1 fruit fly cellular context compared by ENCODE assay signal in the genomic region with DNA sequence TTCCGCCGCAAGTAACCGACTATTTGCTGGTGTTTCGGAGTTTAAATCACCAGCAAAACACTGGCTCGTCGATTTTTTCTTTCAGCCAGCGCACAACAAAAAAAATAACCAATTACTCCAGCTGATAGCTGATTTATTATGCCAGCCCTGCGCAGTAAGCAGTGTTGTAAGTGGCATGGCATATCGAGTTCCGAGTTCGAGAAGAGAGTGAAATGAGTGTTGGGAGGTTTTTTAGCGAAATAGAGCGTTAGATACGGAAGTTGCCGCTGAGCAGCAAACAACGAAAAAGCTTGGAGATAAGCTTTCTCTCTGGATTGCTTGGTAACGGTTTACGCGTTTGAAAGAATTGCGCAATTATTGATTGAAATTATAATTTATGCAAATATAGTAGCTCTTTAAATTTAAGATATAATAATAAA.
TF ChIP-seq lines count a peak whose summit lies in the region.

TSS of gene CG7565 (minus strand) at position 137 of the 419 bp plus-strand sequence.

TF ChIP-seq in whole organism, embryonic, 481 proteins besides CTCF, POLR2A, EP300 and RAD21 (continued from another document and continues in another):
- TF ChIP-seq ind (GFP tag; optimal IDR thresholded peaks at IDR 0.05; lab: Kevin White, UChicago) (peak; percentile 44), Optix (GFP tag; IDR thresholded peaks at IDR 0.05; lab: Robert Waterston, UW) (no peak), dysf (GFP tag; IDR thresholded peaks at IDR 0.05; lab: Robert Waterston, UW) (no peak), cas (GFP tag; IDR thresholded peaks at IDR 0.05; lab: Robert Waterston, UW) (no peak), tin (GFP tag; optimal IDR thresholded peaks at IDR 0.05; lab: Kevin White, UChicago) (peak; percentile 38), Chrac-16 (GFP tag; optimal IDR thresholded peaks at IDR 0.05; lab: Kevin White, UChicago) (no peak), CG7271 (tag; optimal IDR thresholded peaks at IDR 0.05; lab: Kevin White, UChicago) (no peak), Side (GFP tag; optimal IDR thresholded peaks at IDR 0.05; lab: Kevin White, UChicago) (peak; percentile 51), NfI (GFP tag; optimal IDR thresholded peaks at IDR 0.05; lab: Kevin White, UChicago) (peak; percentile 65), z (GFP tag; IDR thresholded peaks at IDR 0.05; lab: Robert Waterston, UW) (no peak), sqz (GFP tag; optimal IDR thresholded peaks at IDR 0.05; lab: Kevin White, UChicago) (peak; percentile 77), emc (GFP tag; optimal IDR thresholded peaks at IDR 0.05; lab: Kevin White, UChicago) (no peak), Neu2 (GFP tag; optimal IDR thresholded peaks at IDR 0.05; lab: Kevin White, UChicago; ENCODE audit: borderline replicate concordance) (no peak), cad (GFP tag; optimal IDR thresholded peaks at IDR 0.05; lab: Kevin White, UChicago) (no peak), her (GFP tag; optimal IDR thresholded peaks at IDR 0.05; lab: Kevin White, UChicago) (peak; percentile 77), CG13624 (GFP tag; optimal IDR thresholded peaks at IDR 0.05; lab: Kevin White, UChicago) (peak; percentile 62), CG8359 (GFP tag; optimal IDR thresholded peaks at IDR 0.05; lab: Kevin White, UChicago; ENCODE audit: borderline replicate concordance) (no peak), CG11504 (tag; optimal IDR thresholded peaks at IDR 0.05; lab: Kevin White, UChicago) (no peak), fd3F (GFP tag; optimal IDR thresholded peaks at IDR 0.05; lab: Kevin White, UChicago) (no peak), unpg (GFP tag; optimal IDR thresholded peaks at IDR 0.05; lab: Kevin White, UChicago) (peak; percentile 24), kni (GFP tag; optimal IDR thresholded peaks at IDR 0.05; lab: Kevin White, UChicago) (peak; percentile 42), nerfin-1 (tag; optimal IDR thresholded peaks at IDR 0.05; lab: Kevin White, UChicago) (peak; percentile 13), nau (GFP tag; optimal IDR thresholded peaks at IDR 0.05; lab: Kevin White, UChicago) (peak; percentile 49), hb (GFP tag; IDR thresholded peaks at IDR 0.05; lab: Robert Waterston, UW; ENCODE audit: partially characterized antibody) (no peak), gce (GFP tag; IDR thresholded peaks at IDR 0.05; lab: Robert Waterston, UW) (no peak), Fer2 (tag; optimal IDR thresholded peaks at IDR 0.05; lab: Kevin White, UChicago) (no peak), CG10565 (GFP tag; optimal IDR thresholded peaks at IDR 0.05; lab: Kevin White, UChicago) (no peak), CG10209 (GFP tag; optimal IDR thresholded peaks at IDR 0.05; lab: Kevin White, UChicago) (peak; percentile 49), CG4854 (GFP tag; optimal IDR thresholded peaks at IDR 0.05; lab: Kevin White, UChicago) (peak; percentile 0), CG1233 (GFP tag; optimal IDR thresholded peaks at IDR 0.05; lab: Kevin White, UChicago) (peak; percentile 12), Hr51 (GFP tag; optimal IDR thresholded peaks at IDR 0.05; lab: Kevin White, UChicago) (peak; percentile 41 to 42), dati (GFP tag; IDR thresholded peaks at IDR 0.05; lab: Robert Waterston, UW) (no peak), MBD-R2 (GFP tag; IDR thresholded peaks at IDR 0.05; lab: Robert Waterston, UW) (peak; percentile 74), D19B (GFP tag; optimal IDR thresholded peaks at IDR 0.05; lab: Kevin White, UChicago) (peak; percentile 5), Camta (GFP tag; optimal IDR thresholded peaks at IDR 0.05; lab: Kevin White, UChicago) (peak; percentile 18), lab (GFP tag; optimal IDR thresholded peaks at IDR 0.05; lab: Kevin White, UChicago) (peak; percentile 84), inv (GFP tag; IDR thresholded peaks at IDR 0.05; lab: Robert Waterston, UW; ENCODE audit: partially characterized antibody) (no peak), CG7372 (GFP tag; IDR thresholded peaks at IDR 0.05; lab: Robert Waterston, UW) (no peak), Aef1 (GFP tag; IDR thresholded peaks at IDR 0.05; lab: Robert Waterston, UW) (no peak), CG13123 (GFP tag; optimal IDR thresholded peaks at IDR 0.05; lab: Kevin White, UChicago) (no peak), CG17359 (tag; optimal IDR thresholded peaks at IDR 0.05; lab: Kevin White, UChicago) (peak; percentile 38), Hmx (GFP tag; optimal IDR thresholded peaks at IDR 0.05; lab: Kevin White, UChicago) (no peak), yki (optimal IDR thresholded peaks at IDR 0.05; lab: Kevin White, UChicago) (no peak), CG31441 (GFP tag; IDR thresholded peaks at IDR 0.05; lab: Robert Waterston, UW) (no peak; the same call in 1 of the 2 replicates), sna (GFP tag; IDR thresholded peaks at IDR 0.05; lab: Robert Waterston, UW; ENCODE audit: partially characterized antibody) (peak; percentile 71; the same call in 1 of the 2 replicates), CG7786 (GFP tag; optimal IDR thresholded peaks at IDR 0.05; lab: Kevin White, UChicago) (peak; percentile 33), tap (tag; optimal IDR thresholded peaks at IDR 0.05; lab: Kevin White, UChicago) (peak; percentile 3), Ets97D (GFP tag; optimal IDR thresholded peaks at IDR 0.05; lab: Kevin White, UChicago) (peak; percentile 81), gcm (GFP tag; optimal IDR thresholded peaks at IDR 0.05; lab: Kevin White, UChicago) (no peak), CG3847 (GFP tag; IDR thresholded peaks at IDR 0.05; lab: Robert Waterston, UW) (peak; percentile 49), Dip3 (GFP tag; optimal IDR thresholded peaks at IDR 0.05; lab: Kevin White, UChicago) (peak; percentile 51), Hmr (GFP tag; optimal IDR thresholded peaks at IDR 0.05; lab: Kevin White, UChicago) (peak; percentile 67), esg (GFP tag; conservative IDR thresholded peaks at IDR 0.05; lab: Robert Waterston, UW) (no peak), jigr1 (GFP tag; IDR thresholded peaks at IDR 0.05; lab: Robert Waterston, UW) (no peak), onecut (GFP tag; IDR thresholded peaks at IDR 0.05; lab: Robert Waterston, UW) (peak; percentile 87), sens-2 (GFP tag; IDR thresholded peaks at IDR 0.05; lab: Robert Waterston, UW) (no peak), stwl (tag; optimal IDR thresholded peaks at IDR 0.05; lab: Kevin White, UChicago) (peak; percentile 99), Atf-2 (GFP tag; optimal IDR thresholded peaks at IDR 0.05; lab: Kevin White, UChicago) (no peak), CG6683 (GFP tag; optimal IDR thresholded peaks at IDR 0.05; lab: Kevin White, UChicago) (peak; percentile 14), B-H1 (GFP tag; IDR thresholded peaks at IDR 0.05; lab: Robert Waterston, UW) (no peak), Pdp1 (GFP tag; optimal IDR thresholded peaks at IDR 0.05; lab: Kevin White, UChicago) (peak in 1 of 2 experiments; percentile 88), bigmax (GFP tag; optimal IDR thresholded peaks at IDR 0.05; lab: Kevin White, UChicago) (peak; percentile 60), TFAM (GFP tag; optimal IDR thresholded peaks at IDR 0.05; lab: Kevin White, UChicago) (no peak), psq (GFP tag; optimal IDR thresholded peaks at IDR 0.05; lab: Kevin White, UChicago) (no peak), Oaz (GFP tag; IDR thresholded peaks at IDR 0.05; lab: Robert Waterston, UW) (no peak), Sox100B (GFP tag; optimal IDR thresholded peaks at IDR 0.05; lab: Kevin White, UChicago) (no peak), CG12391 (tag; optimal IDR thresholded peaks at IDR 0.05; lab: Kevin White, UChicago) (peak; percentile 23), CG10462 (GFP tag; optimal IDR thresholded peaks at IDR 0.05; lab: Kevin White, UChicago) (peak; percentile 43), MESR4 (GFP tag; optimal IDR thresholded peaks at IDR 0.05; lab: Kevin White, UChicago) (peak; percentile 76), hkb (optimal IDR thresholded peaks at IDR 0.05; lab: Kevin White, UChicago) (no peak), hkb (GFP tag; IDR thresholded peaks at IDR 0.05; lab: Robert Waterston, UW) (peak; percentile 30; the same call in 1 of the 2 replicates), CG13296 (GFP tag; optimal IDR thresholded peaks at IDR 0.05; lab: Kevin White, UChicago) (peak; percentile 56), CG2875 (GFP tag; optimal IDR thresholded peaks at IDR 0.05; lab: Kevin White, UChicago) (peak; percentile 5), CG1832 (GFP tag; optimal IDR thresholded peaks at IDR 0.05; lab: Kevin White, UChicago) (no peak), p53 (GFP tag; optimal IDR thresholded peaks at IDR 0.05; lab: Kevin White, UChicago) (no peak), CG32772 (GFP tag; IDR thresholded peaks at IDR 0.05; lab: Robert Waterston, UW) (no peak), maf-S (GFP tag; optimal IDR thresholded peaks at IDR 0.05; lab: Kevin White, UChicago) (peak; percentile 42), slbo (GFP tag; IDR thresholded peaks at IDR 0.05; lab: Robert Waterston, UW) (peak; percentile 6; the same call in 1 of the 2 replicates), CG3995 (GFP tag; optimal IDR thresholded peaks at IDR 0.05; lab: Kevin White, UChicago) (peak; percentile 19), Mad (GFP tag; optimal IDR thresholded peaks at IDR 0.05; lab: Kevin White, UChicago) (no peak), abd-A (tag; optimal IDR thresholded peaks at IDR 0.05; lab: Kevin White, UChicago) (peak; percentile 75), kah (GFP tag; optimal IDR thresholded peaks at IDR 0.05; lab: Kevin White, UChicago) (peak; percentile 9), Bteb2 (GFP tag; optimal IDR thresholded peaks at IDR 0.05; lab: Kevin White, UChicago) (peak; percentile 53), ranshi (GFP tag; IDR thresholded peaks at IDR 0.05; lab: Robert Waterston, UW) (no peak), Ada2b (GFP tag; IDR thresholded peaks at IDR 0.05; lab: Robert Waterston, UW) (no peak), org-1 (GFP tag; optimal IDR thresholded peaks at IDR 0.05; lab: Kevin White, UChicago) (peak; percentile 26), BtbVII (GFP tag; optimal IDR thresholded peaks at IDR 0.05; lab: Kevin White, UChicago) (no peak), sd (tag; optimal IDR thresholded peaks at IDR 0.05; lab: Kevin White, UChicago) (peak; percentile 18), Lim3 (GFP tag; IDR thresholded peaks at IDR 0.05; lab: Robert Waterston, UW) (no peak), E2f2 (GFP tag; IDR thresholded peaks at IDR 0.05; lab: Robert Waterston, UW) (peak; percentile 38; the same call in 1 of the 2 replicates), sr (GFP tag; IDR thresholded peaks at IDR 0.05; lab: Robert Waterston, UW) (no peak), vnd (GFP tag; IDR thresholded peaks at IDR 0.05; lab: Robert Waterston, UW; ENCODE audit: partially characterized antibody) (no peak), CG16813 (GFP tag; IDR thresholded peaks at IDR 0.05; lab: Robert Waterston, UW; ENCODE audit: partially characterized antibody) (0 out of 3 replicates have a peak, but pooled peaks have one; percentile 13), Dbx (GFP tag; IDR thresholded peaks at IDR 0.05; lab: Robert Waterston, UW) (peak; percentile 45; the same call in 1 of the 3 replicates), Meics (GFP tag; optimal IDR thresholded peaks at IDR 0.05; lab: Kevin White, UChicago) (peak; percentile 59), Adf1 (GFP tag; IDR thresholded peaks at IDR 0.05; lab: Robert Waterston, UW) (peak; percentile 42; the same call in 1 of the 2 replicates), unc-4 (GFP tag; IDR thresholded peaks at IDR 0.05; lab: Robert Waterston, UW; ENCODE audit: partially characterized antibody) (peak; percentile 48; the same call in 1 of the 2 replicates), ERR (GFP tag; optimal IDR thresholded peaks at IDR 0.05; lab: Kevin White, UChicago) (no peak), vfl (GFP tag; optimal IDR thresholded peaks at IDR 0.05; lab: Kevin White, UChicago) (peak; percentile 50), CG7745 (tag; optimal IDR thresholded peaks at IDR 0.05; lab: Kevin White, UChicago) (no peak), mirr (GFP tag; optimal IDR thresholded peaks at IDR 0.05; lab: Kevin White, UChicago) (peak; percentile 80), Usf (GFP tag; optimal IDR thresholded peaks at IDR 0.05; lab: Kevin White, UChicago) (no peak), CG2712 (tag; optimal IDR thresholded peaks at IDR 0.05; lab: Kevin White, UChicago) (peak; percentile 12), Ssrp (tag; optimal IDR thresholded peaks at IDR 0.05; lab: Kevin White, UChicago) (no peak), lilli (GFP tag; optimal IDR thresholded peaks at IDR 0.05; lab: Kevin White, UChicago) (peak; percentile 60), disco-r (GFP tag; optimal IDR thresholded peaks at IDR 0.05; lab: Kevin White, UChicago) (no peak), CG15011 (GFP tag; optimal IDR thresholded peaks at IDR 0.05; lab: Kevin White, UChicago) (no peak), salm (tag; optimal IDR thresholded peaks at IDR 0.05; lab: Kevin White, UChicago) (peak; percentile 24), NFAT (GFP tag; IDR thresholded peaks at IDR 0.05; lab: Robert Waterston, UW) (peak; percentile 26; the same call in 1 of the 2 replicates), CG4282 (GFP tag; optimal IDR thresholded peaks at IDR 0.05; lab: Kevin White, UChicago) (peak; percentile 21), tna (GFP tag; IDR thresholded peaks at IDR 0.05; lab: Robert Waterston, UW; ENCODE audit: partially characterized antibody) (peak; percentile 19; the same call in 1 of the 2 replicates), HHEX (GFP tag; optimal IDR thresholded peaks at IDR 0.05; lab: Kevin White, UChicago) (peak; percentile 4), pan (optimal IDR thresholded peaks at IDR 0.05; lab: Kevin White, UChicago) (no peak), pan (GFP tag; optimal IDR thresholded peaks at IDR 0.05 in 1 of 2, IDR thresholded peaks at IDR 0.05 in 1 of 2) (peak in 1 of 2 experiments; percentile 28), Xrp1 (GFP tag; IDR thresholded peaks at IDR 0.05; lab: Robert Waterston, UW) (peak; percentile 62), CG31388 (GFP tag; optimal IDR thresholded peaks at IDR 0.05; lab: Kevin White, UChicago) (no peak), Xbp1 (GFP tag; optimal IDR thresholded peaks at IDR 0.05; lab: Kevin White, UChicago) (peak; percentile 47), Dref (GFP tag; IDR thresholded peaks at IDR 0.05; lab: Robert Waterston, UW) (no peak), CG9797 (GFP tag; optimal IDR thresholded peaks at IDR 0.05; lab: Kevin White, UChicago) (no peak), D19A (tag; optimal IDR thresholded peaks at IDR 0.05; lab: Kevin White, UChicago) (peak; percentile 22), row (GFP tag; IDR thresholded peaks at IDR 0.05; lab: Robert Waterston, UW) (peak; percentile 33; the same call in 1 of the 3 replicates), CG5245 (GFP tag; optimal IDR thresholded peaks at IDR 0.05; lab: Kevin White, UChicago) (no peak), CG13894 (tag; optimal IDR thresholded peaks at IDR 0.05; lab: Kevin White, UChicago) (peak; percentile 30), CG34224 (GFP tag; IDR thresholded peaks at IDR 0.05; lab: Robert Waterston, UW; ENCODE audit: partially characterized antibody) (peak; percentile 70; the same call in 2 of the 3 replicates), ewg (GFP tag; optimal IDR thresholded peaks at IDR 0.05; lab: Kevin White, UChicago) (peak; percentile 96)
